Fruit fly (Drosophila melanogaster): ENCODE measurements around the gene CG6216.

CG6216 gene

DNA sequence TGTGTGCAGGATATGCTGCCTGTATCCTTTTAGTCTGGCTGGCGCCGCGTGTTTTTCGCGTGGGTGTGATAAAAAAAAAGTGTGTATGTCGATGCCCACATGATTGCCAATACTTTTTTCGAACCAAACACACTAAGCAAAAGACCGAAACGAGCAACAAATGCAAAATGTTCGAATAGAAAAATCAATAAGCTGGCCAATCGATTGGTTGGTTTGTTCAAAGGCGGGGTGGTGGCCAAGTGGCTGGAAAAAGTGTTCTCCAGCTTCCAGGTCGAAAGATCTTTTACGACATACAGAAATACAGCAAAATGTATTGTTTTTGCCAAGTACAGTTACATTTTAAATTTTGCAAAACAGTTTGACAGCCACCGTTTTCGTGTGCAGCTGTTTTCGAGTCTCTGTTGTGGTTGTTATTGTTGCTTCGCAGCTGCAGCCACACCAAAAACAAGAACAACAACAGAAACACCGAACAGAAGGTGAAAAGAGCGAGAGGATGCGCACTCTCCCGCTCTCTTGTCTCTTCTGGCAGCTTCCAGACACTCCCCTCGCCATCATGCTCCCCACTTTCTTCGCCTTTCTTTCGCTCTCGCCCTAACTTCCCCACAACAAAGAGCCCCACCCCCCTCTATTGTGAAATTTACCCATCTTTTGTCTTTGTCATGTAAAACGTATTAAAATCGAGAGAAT, 26.8 kb downstream of the CG6216 start:
- TF ChIP-seq CG11762 (GFP tag; optimal IDR thresholded peaks at IDR 0.05; ENCODE audit: insufficient read depth) (no peak), acj6 (GFP tag; optimal IDR thresholded peaks at IDR 0.05) (no peak), CG31627 (GFP tag; optimal IDR thresholded peaks at IDR 0.05) (no peak), fd59A (GFP tag; optimal IDR thresholded peaks at IDR 0.05) (no peak), CG10669 (GFP tag; optimal IDR thresholded peaks at IDR 0.05) (no peak), Sox14 (GFP tag; optimal IDR thresholded peaks at IDR 0.05) (peak; percentile 88), Blimp-1 (GFP tag; optimal IDR thresholded peaks at IDR 0.05) (no peak), ss (GFP tag; optimal IDR thresholded peaks at IDR 0.05) (peak; percentile 16 to 20), CG6163 (GFP tag; IDR thresholded peaks at IDR 0.05) (peak; percentile 39; the same call in 1 of the 3 replicates), eg (GFP tag; IDR thresholded peaks at IDR 0.05) (no peak), CG16779 (tag; optimal IDR thresholded peaks at IDR 0.05) (no peak), svp (GFP tag) (peak; percentile 84), OdsH (GFP tag; optimal IDR thresholded peaks at IDR 0.05) (no peak), Hr38 (GFP tag; optimal IDR thresholded peaks at IDR 0.05) (no peak), Gug (GFP tag; IDR thresholded peaks at IDR 0.05) (no peak), Sox15 (GFP tag; optimal IDR thresholded peaks at IDR 0.05) (no peak), Met (GFP tag; optimal IDR thresholded peaks at IDR 0.05) (no peak), CG15336 (GFP tag; IDR thresholded peaks at IDR 0.05) (0 out of 2 replicates have a peak, but pooled peaks have one; percentile 8), lz (GFP tag; optimal IDR thresholded peaks at IDR 0.05) (no peak), CG11902 (GFP tag; optimal IDR thresholded peaks at IDR 0.05) (no peak), CG34406 (GFP tag; optimal IDR thresholded peaks at IDR 0.05) (no peak), CG6854 (GFP tag; optimal IDR thresholded peaks at IDR 0.05) (peak; percentile 16), dac (GFP tag; optimal IDR thresholded peaks at IDR 0.05) (no peak)

DNA sequence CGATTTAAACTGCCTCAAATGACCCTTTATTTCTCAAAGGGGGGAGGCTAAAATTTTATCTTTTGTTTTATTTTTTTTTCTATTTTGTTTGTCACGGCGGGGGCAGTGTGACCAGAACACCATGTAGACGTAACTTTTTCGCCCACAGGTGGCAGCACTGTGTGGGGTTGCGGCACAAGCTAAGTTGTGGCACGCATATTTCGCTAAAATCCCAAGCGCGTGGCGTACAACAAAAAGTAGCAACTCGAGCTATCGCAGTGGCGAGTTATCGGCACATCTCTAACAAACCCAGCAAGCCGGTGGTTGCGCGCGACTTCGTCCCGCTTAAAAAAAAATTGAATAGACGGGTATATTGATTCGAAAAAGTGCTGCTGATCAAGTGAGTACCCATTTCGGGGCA, 27.5 kb downstream of the CG6216 start, which contains the start of the genes Ufd1 and NaPi-III:
TSS of gene Ufd1 (minus strand) at position 129 of the 400 bp plus-strand sequence.
TSS of gene NaPi-III (plus strand) at position 261 of the 400 bp plus-strand sequence.
- TF ChIP-seq Sox102F (GFP tag; optimal IDR thresholded peaks at IDR 0.05), result no peak
- TF ChIP-seq pdm3 (GFP tag; optimal IDR thresholded peaks at IDR 0.05), result no peak
- no peak for TF ChIP-seq spab (GFP tag; optimal IDR thresholded peaks at IDR 0.05)
- TF ChIP-seq CG1621 (tag; optimal IDR thresholded peaks at IDR 0.05), result peak; percentile 65
- TF ChIP-seq CG6792 (GFP tag; optimal IDR thresholded peaks at IDR 0.05), result no peak
- no peak for TF ChIP-seq CG8632 (GFP tag; optimal IDR thresholded peaks at IDR 0.05)
- TF ChIP-seq ss (GFP tag; optimal IDR thresholded peaks at IDR 0.05), result peak in 1 of 2 experiments; percentile 23
- TF ChIP-seq CG11902 (GFP tag; optimal IDR thresholded peaks at IDR 0.05), result no peak
- TF ChIP-seq CG11762 (GFP tag; optimal IDR thresholded peaks at IDR 0.05; ENCODE audit: insufficient read depth), result no peak
- TF ChIP-seq svp (GFP tag), result peak; percentile 57
- TF ChIP-seq CG3919 (GFP tag; optimal IDR thresholded peaks at IDR 0.05), result no peak
- TF ChIP-seq salr (GFP tag; optimal IDR thresholded peaks at IDR 0.05), result no peak
- peak; percentile 36 for TF ChIP-seq dac (GFP tag; optimal IDR thresholded peaks at IDR 0.05)
- no peak for TF ChIP-seq CG10669 (GFP tag; optimal IDR thresholded peaks at IDR 0.05)
- TF ChIP-seq CG31627 (GFP tag; optimal IDR thresholded peaks at IDR 0.05), result peak; percentile 36
- peak; percentile 60; the same call in 2 of the 3 replicates for TF ChIP-seq CG8119 (GFP tag; IDR thresholded peaks at IDR 0.05)
- TF ChIP-seq OdsH (GFP tag; optimal IDR thresholded peaks at IDR 0.05), result peak; percentile 12
- no peak for TF ChIP-seq Ets96B (tag; optimal IDR thresholded peaks at IDR 0.05)
- no peak for TF ChIP-seq CG34406 (GFP tag; optimal IDR thresholded peaks at IDR 0.05)
- TF ChIP-seq eg (GFP tag; IDR thresholded peaks at IDR 0.05), result peak; percentile 70; the same call in 1 of the 3 replicates
- TF ChIP-seq Eip78C (GFP tag), result peak; percentile 30
- no peak for TF ChIP-seq fd59A (GFP tag; optimal IDR thresholded peaks at IDR 0.05)
- no peak for TF ChIP-seq CG4318 (GFP tag; optimal IDR thresholded peaks at IDR 0.05)
- peak; percentile 26 for TF ChIP-seq net (GFP tag; optimal IDR thresholded peaks at IDR 0.05)
- peak; percentile 3 for TF ChIP-seq CG6808 (GFP tag; optimal IDR thresholded peaks at IDR 0.05)
- TF ChIP-seq CG9139 (GFP tag; optimal IDR thresholded peaks at IDR 0.05), result no peak
- no peak for TF ChIP-seq Gug (GFP tag; IDR thresholded peaks at IDR 0.05)
- TF ChIP-seq CG6276 (GFP tag; optimal IDR thresholded peaks at IDR 0.05), result no peak
- peak; percentile 41 for TF ChIP-seq CG3032 (tag; optimal IDR thresholded peaks at IDR 0.05)
- no peak for TF ChIP-seq acj6 (GFP tag; optimal IDR thresholded peaks at IDR 0.05)
- TF ChIP-seq Blimp-1 (GFP tag; optimal IDR thresholded peaks at IDR 0.05), result no peak
- TF ChIP-seq achi (GFP tag; optimal IDR thresholded peaks at IDR 0.05), result no peak
- peak; percentile 58 for TF ChIP-seq dsx (GFP tag; optimal IDR thresholded peaks at IDR 0.05; ENCODE audit: poor library complexity, severe bottlenecking)
- no peak for TF ChIP-seq Met (GFP tag; optimal IDR thresholded peaks at IDR 0.05)
- TF ChIP-seq cyc (GFP tag; optimal IDR thresholded peaks at IDR 0.05), result no peak
- TF ChIP-seq esn (GFP tag; optimal IDR thresholded peaks at IDR 0.05), result no peak
- no peak for TF ChIP-seq fd85E (GFP tag; optimal IDR thresholded peaks at IDR 0.05)
- TF ChIP-seq CG6854 (GFP tag; optimal IDR thresholded peaks at IDR 0.05), result no peak
- peak; percentile 8 for TF ChIP-seq lz (GFP tag; optimal IDR thresholded peaks at IDR 0.05)
- TF ChIP-seq CG6163 (GFP tag; IDR thresholded peaks at IDR 0.05), result peak; percentile 64; the same call in 2 of the 3 replicates
- TF ChIP-seq CG7368 (GFP tag; optimal IDR thresholded peaks at IDR 0.05), result no peak

All from whole organism, prepupa.